Fruit fly (Drosophila melanogaster): ENCODE measurements around the gene kibra.

- no peak for TF ChIP-seq rn (GFP tag; IDR thresholded peaks at IDR 0.05)
- TF ChIP-seq CG8301 (tag; optimal IDR thresholded peaks at IDR 0.05), result no peak
- TF ChIP-seq CG15710 (tag; optimal IDR thresholded peaks at IDR 0.05), result peak; percentile 49
- TF ChIP-seq CG12605 (GFP tag; IDR thresholded peaks at IDR 0.05), result no peak
- TF ChIP-seq CG14655 (GFP tag; optimal IDR thresholded peaks at IDR 0.05), result peak; percentile 16
- peak; percentile 26 for TF ChIP-seq CG9948 (tag; optimal IDR thresholded peaks at IDR 0.05)
- TF ChIP-seq EcR (GFP tag; optimal IDR thresholded peaks at IDR 0.05), result peak; percentile 89
These were observed 12.5 kb downstream of the kibra start for dm6 chr3R:14711447-14712163.
